Worm (Caenorhabditis elegans) whole organism, L4/young adult: ENCODE measurements around the gene srw-120.

ENCODE experiments used
- W03F9.2 ChIP-seq: fragments of 150-350 bp; optimal IDR thresholded peaks from 2 replicates; lab custom pipeline; 2014; ENCODE audit warnings: missing biosample characterization, missing genetic modification characterization
- him-1 ChIP-seq: sonication (generic microtip); optimal IDR thresholded peaks from 2 replicates; lab custom pipeline; 2016; ENCODE audit warnings: missing genotype, missing genetic modification reagents, missing genetic modification characterization, missing compliant biosample characterization

- TF ChIP-seq him-1 (tag; lab: Kevin White, UChicago) (no peak), W03F9.2 (tag; lab: Kevin White, UChicago) (no peak)
Measured at ce11 chrV:2999736-3000135, 3.7 kb upstream of the srw-120 start, which contains the start of gene srw-119.
